Worm (Caenorhabditis elegans) whole organism, late embryonic: ENCODE measurements around the gene lst-4.

Experiments used
- C08G9.2 ChIP-seq: sonication (generic microtip); optimal IDR thresholded peaks from 2 replicates; lab custom pipeline; 2016; ENCODE audit warnings: mild to moderate bottlenecking, missing genetic modification characterization, moderate library complexity, missing compliant biosample characterization
- C38D4.7 ChIP-seq: fragments of 200-800 bp; sonication (Bioruptor generic); optimal IDR thresholded peaks from 2 replicates; lab custom pipeline; 2018; ENCODE audit warnings: mild to moderate bottlenecking, missing genetic modification characterization, moderate library complexity, missing compliant biosample characterization
- ceh-18 ChIP-seq: sonication (generic microtip); optimal IDR thresholded peaks from 2 replicates; lab custom pipeline; 2016; ENCODE audit warnings: missing genetic modification characterization, missing compliant biosample characterization
- dve-1 ChIP-seq: sonication (generic microtip); optimal IDR thresholded peaks from 2 replicates; lab custom pipeline; 2017; ENCODE audit warnings: antibody characterized with exemption, mild to moderate bottlenecking, missing genetic modification characterization, missing compliant biosample characterization
- fkh-10 ChIP-seq: fragments of 150-350 bp; optimal IDR thresholded peaks from 2 replicates; lab custom pipeline; 2014; ENCODE audit warnings: missing biosample characterization, missing genetic modification reagents, missing genetic modification characterization
- pha-4 ChIP-seq: fragments of 150-350 bp; optimal IDR thresholded peaks from 2 replicates; lab custom pipeline; 2018; ENCODE audit warnings: missing biosample characterization, missing genetic modification reagents, missing genetic modification characterization
- unc-55 ChIP-seq: sonication (generic microtip); optimal IDR thresholded peaks from 2 replicates; lab custom pipeline; 2017; ENCODE audit warnings: missing biosample characterization, missing genetic modification reagents, missing genetic modification characterization

DNA sequence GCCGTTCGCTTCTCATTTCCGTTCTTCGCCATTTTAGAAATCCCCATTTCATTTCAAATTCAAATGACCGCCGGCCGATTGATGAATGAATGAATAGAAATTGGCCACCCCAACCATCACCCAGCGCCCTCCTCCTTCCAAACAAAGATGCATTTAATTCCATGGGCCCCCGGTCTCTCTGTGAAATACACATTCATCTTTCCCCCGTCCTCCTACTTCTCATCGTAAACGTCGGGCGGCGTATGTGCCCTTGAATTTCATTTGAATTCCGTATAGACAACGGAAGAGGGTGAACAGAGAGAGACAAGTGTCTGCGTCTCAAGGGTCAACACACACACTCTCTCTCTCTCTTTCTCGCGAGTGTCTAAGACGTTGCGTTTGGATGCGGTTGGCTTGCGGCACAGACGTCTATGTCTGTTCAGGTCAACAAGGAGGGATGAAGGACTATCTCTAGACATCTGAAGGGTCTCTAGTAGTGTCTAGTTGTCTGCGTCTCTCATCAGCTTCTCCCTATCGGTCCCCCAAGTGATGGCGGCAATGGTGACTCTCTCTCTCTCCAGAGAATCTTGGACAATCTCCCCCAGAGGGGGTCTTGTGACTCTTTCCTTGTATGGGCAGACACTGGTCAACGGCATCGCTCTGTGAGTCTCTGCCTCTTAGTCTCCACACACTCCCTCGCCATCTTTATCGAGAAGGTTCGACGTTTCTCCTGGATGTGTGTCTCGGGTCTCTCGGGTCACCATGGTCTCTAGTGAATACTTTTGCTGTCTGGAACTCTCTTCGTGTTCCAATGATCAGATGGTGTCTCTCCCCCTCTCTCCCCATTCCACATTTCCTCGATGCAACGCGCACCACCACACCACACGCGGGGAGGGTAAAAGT, 36.8 kb downstream of the lst-4 start:
- TF ChIP-seq unc-55 (GFP tag; lab: Kevin White, UChicago) (peak; percentile 94), C38D4.7 (GFP tag; lab: Kevin White, UChicago) (no peak), dve-1 (tag; lab: Kevin White, UChicago) (no peak), ceh-18 (tag; lab: Kevin White, UChicago) (peak; percentile 2), C08G9.2 (tag; lab: Kevin White, UChicago) (no peak), fkh-10 (GFP tag; lab: Kevin White, UChicago) (no peak), pha-4 (tag; lab: Kevin White, UChicago) (no peak)
